Fruit fly (Drosophila melanogaster): ENCODE data around the gene CG15005.

Gene CG15005

DNA sequence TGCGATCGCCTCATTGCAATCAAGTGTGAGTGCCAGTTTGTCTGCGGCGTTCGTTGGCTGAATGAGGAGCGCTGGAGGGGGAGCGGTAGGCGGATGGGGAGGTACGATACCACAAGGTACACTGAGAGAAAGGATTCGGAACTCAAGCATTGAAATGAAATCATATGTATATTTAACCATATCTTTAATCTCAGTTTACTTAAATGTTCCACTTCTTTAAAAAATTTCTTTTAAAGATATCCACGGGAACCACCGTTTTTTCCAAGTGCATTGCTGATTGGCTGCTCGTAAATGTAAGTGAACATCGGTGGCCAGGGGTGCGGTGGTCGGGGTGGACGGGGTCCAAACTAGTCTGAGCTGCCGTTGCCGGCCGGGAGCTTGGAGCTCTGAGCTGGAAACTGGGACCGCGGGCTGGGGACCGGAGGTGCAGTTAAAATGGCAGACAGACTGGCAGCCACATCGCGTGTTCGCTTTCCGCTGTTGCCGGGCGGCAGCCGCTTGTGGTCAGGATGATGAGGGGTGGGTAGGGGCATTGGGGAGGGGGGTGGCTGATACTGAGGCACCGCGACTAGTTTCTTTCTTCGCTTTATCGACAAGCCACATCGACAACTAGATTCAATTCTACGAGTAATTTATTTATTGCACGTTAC is 24.2 kb upstream of the CG15005 start (continued):
- peak; percentile 89 for TF ChIP-seq sr (GFP tag; IDR thresholded peaks at IDR 0.05)
- TF ChIP-seq CG18476 (GFP tag; optimal IDR thresholded peaks at IDR 0.05), result peak; percentile 90
- TF ChIP-seq amos (GFP tag; IDR thresholded peaks at IDR 0.05; ENCODE audit: partially characterized antibody), result no peak
- TF ChIP-seq CG30020 (tag; optimal IDR thresholded peaks at IDR 0.05), result peak; percentile 82
- peak; percentile 91 for TF ChIP-seq sima (GFP tag; optimal IDR thresholded peaks at IDR 0.05)
- TF ChIP-seq CG5245 (GFP tag; optimal IDR thresholded peaks at IDR 0.05), result peak; percentile 96
- TF ChIP-seq CG9817 (tag; optimal IDR thresholded peaks at IDR 0.05), result peak; percentile 95
- peak; percentile 96 for TF ChIP-seq Ssrp (tag; optimal IDR thresholded peaks at IDR 0.05)
- no peak for TF ChIP-seq yki (optimal IDR thresholded peaks at IDR 0.05)
- peak; percentile 92 for TF ChIP-seq Dek (tag; optimal IDR thresholded peaks at IDR 0.05)
- peak; percentile 90 for TF ChIP-seq abd-A (tag; optimal IDR thresholded peaks at IDR 0.05)
- peak; percentile 51 for TF ChIP-seq exex (tag; optimal IDR thresholded peaks at IDR 0.05)
- TF ChIP-seq Nf-YB (GFP tag; optimal IDR thresholded peaks at IDR 0.05), result peak; percentile 85
- peak; percentile 92 for TF ChIP-seq CG6272 (GFP tag; IDR thresholded peaks at IDR 0.05)
- TF ChIP-seq Mad (GFP tag; optimal IDR thresholded peaks at IDR 0.05), result peak; percentile 93
- TF ChIP-seq CG10959 (GFP tag; IDR thresholded peaks at IDR 0.05), result peak; percentile 94
- TF ChIP-seq Oaz (GFP tag; IDR thresholded peaks at IDR 0.05), result peak; percentile 91
- TF ChIP-seq HLH4C (GFP tag; IDR thresholded peaks at IDR 0.05; ENCODE audit: partially characterized antibody), result no peak
- peak in 1 of 2 experiments; percentile 91 for TF ChIP-seq Eip74EF (GFP tag; optimal IDR thresholded peaks at IDR 0.05)
- TF ChIP-seq Dbx (GFP tag; IDR thresholded peaks at IDR 0.05), result peak; percentile 79
- TF ChIP-seq CG2889 (GFP tag; IDR thresholded peaks at IDR 0.05), result peak; percentile 91
- TF ChIP-seq al (GFP tag; IDR thresholded peaks at IDR 0.05), result peak; percentile 68
- TF ChIP-seq org-1 (GFP tag; optimal IDR thresholded peaks at IDR 0.05), result peak; percentile 95
- peak; percentile 94 for TF ChIP-seq CG33213 (GFP tag; optimal IDR thresholded peaks at IDR 0.05)
- TF ChIP-seq CG12236 (GFP tag; optimal IDR thresholded peaks at IDR 0.05), result peak; percentile 87
- TF ChIP-seq bsh (GFP tag; optimal IDR thresholded peaks at IDR 0.05), result peak; percentile 95 to 99
- peak; percentile 94 for TF ChIP-seq Six4 (GFP tag; optimal IDR thresholded peaks at IDR 0.05)
- TF ChIP-seq rib (GFP tag; IDR thresholded peaks at IDR 0.05), result peak; percentile 79
- TF ChIP-seq Hmx (GFP tag; optimal IDR thresholded peaks at IDR 0.05), result peak; percentile 58
- TF ChIP-seq Stat92E (GFP tag; optimal IDR thresholded peaks at IDR 0.05), result peak in 1 of 3 experiments; percentile 93
- peak; percentile 86 for TF ChIP-seq CG15073 (GFP tag; optimal IDR thresholded peaks at IDR 0.05)
- TF ChIP-seq BEAF-32 (GFP tag; optimal IDR thresholded peaks at IDR 0.05), result no peak
- TF ChIP-seq pfk (GFP tag; optimal IDR thresholded peaks at IDR 0.05), result peak; percentile 30
- no peak for TF ChIP-seq CG2129 (GFP tag; IDR thresholded peaks at IDR 0.05; ENCODE audit: partially characterized antibody)
- TF ChIP-seq Atf3 (GFP tag; optimal IDR thresholded peaks at IDR 0.05), result peak; percentile 97
- TF ChIP-seq seq (GFP tag; IDR thresholded peaks at IDR 0.05), result peak; percentile 95
- TF ChIP-seq Lim3 (GFP tag; IDR thresholded peaks at IDR 0.05), result peak; percentile 96
- TF ChIP-seq CG11093 (GFP tag; IDR thresholded peaks at IDR 0.05), result peak; percentile 94

DNA sequence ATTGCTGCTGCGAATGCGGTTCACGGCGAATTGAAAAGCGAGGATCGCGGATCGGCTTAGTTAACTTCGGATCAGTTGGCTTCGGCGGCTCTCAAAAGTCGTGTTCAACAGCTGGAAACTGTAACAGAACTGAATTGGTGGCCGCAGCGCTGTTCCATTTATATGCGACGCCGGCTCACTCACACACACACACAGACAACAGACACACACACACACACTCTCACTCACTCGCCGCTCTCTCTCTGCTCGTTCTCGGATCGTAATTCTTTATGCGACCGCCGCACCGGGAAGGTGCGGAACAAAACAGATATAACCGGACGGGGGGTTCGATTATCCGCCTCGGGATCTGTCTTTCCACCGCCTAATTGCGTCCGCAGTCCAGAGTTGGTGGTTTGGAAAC is 23.0 kb upstream of the CG15005 start, which contains the start of gene CG46460:
Gene CG46460 (minus strand): TSS at position 139 of the 400 bp plus-strand sequence.
- TF ChIP-seq CG8290 (GFP tag; optimal IDR thresholded peaks at IDR 0.05) (peak; percentile 6), CG8290 (tag; optimal IDR thresholded peaks at IDR 0.05) (peak in 1 of 2 experiments; percentile 12), Scr (GFP tag; IDR thresholded peaks at IDR 0.05; ENCODE audit: partially characterized antibody) (0 out of 2 replicates have a peak, but pooled peaks have one; percentile 22), CG13775 (GFP tag; optimal IDR thresholded peaks at IDR 0.05) (no peak), oc (tag; optimal IDR thresholded peaks at IDR 0.05) (peak; percentile 43), Rfx (GFP tag; IDR thresholded peaks at IDR 0.05) (0 out of 2 replicates have a peak, but pooled peaks have one; percentile 12), sens-2 (GFP tag; IDR thresholded peaks at IDR 0.05) (peak; percentile 31; the same call in 1 of the 2 replicates), CG1792 (GFP tag; optimal IDR thresholded peaks at IDR 0.05) (no peak), grn (GFP tag; optimal IDR thresholded peaks at IDR 0.05) (no peak), CG8765 (GFP tag; IDR thresholded peaks at IDR 0.05) (no peak), CG12071 (GFP tag; optimal IDR thresholded peaks at IDR 0.05) (no peak), Side (GFP tag; optimal IDR thresholded peaks at IDR 0.05) (no peak), Myb (GFP tag; optimal IDR thresholded peaks at IDR 0.05) (peak; percentile 6), Dll (GFP tag; IDR thresholded peaks at IDR 0.05; ENCODE audit: partially characterized antibody) (0 out of 4 replicates have a peak, but pooled peaks have one; percentile 22)
